Worm (Caenorhabditis elegans): ENCODE results near the gene srh-52.

DNA sequence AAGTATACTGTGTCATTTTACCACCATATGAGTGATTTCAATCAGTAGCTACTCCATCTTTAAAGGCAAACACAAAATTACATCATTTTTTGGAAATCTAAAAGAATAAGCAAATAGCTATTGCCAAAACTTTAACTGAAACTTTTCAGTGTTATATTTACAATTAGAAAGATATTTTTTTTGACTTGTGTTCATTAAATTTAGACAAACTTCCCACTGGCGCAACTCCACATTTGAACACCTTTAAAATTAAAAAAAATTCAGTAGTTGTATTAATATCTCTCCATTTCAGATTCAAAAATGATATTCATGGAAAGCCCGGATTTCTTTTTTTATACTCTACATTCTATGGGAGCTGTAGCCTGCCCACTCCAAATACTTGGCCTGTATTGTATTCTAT lies 37.7 kb upstream of the srh-52 start, which contains the start of gene srh-264:
- TF ChIP-seq cebp-1 (GFP tag; IDR thresholded peaks at IDR 0.05): no peak
- TF ChIP-seq cebp-1 (tag; optimal IDR thresholded peaks at IDR 0.05): no peak
- TF ChIP-seq F10E7.11 (tag; optimal IDR thresholded peaks at IDR 0.05): no peak
- no peak for TF ChIP-seq nhr-90 (tag; optimal IDR thresholded peaks at IDR 0.05)
- no peak for TF ChIP-seq unc-130 (GFP tag; optimal IDR thresholded peaks at IDR 0.05)
- no peak for TF ChIP-seq snpc-1.3 (tag; optimal IDR thresholded peaks at IDR 0.05; ENCODE audit: insufficient read depth)
- TF ChIP-seq him-1 (tag; optimal IDR thresholded peaks at IDR 0.05): no peak
- no peak for TF ChIP-seq dpff-1 (tag; optimal IDR thresholded peaks at IDR 0.05)
- TF ChIP-seq attf-5 (GFP tag; optimal IDR thresholded peaks at IDR 0.05): no peak
- no peak for TF ChIP-seq ama-1 (optimal IDR thresholded peaks at IDR 0.05)
- TF ChIP-seq ama-1 (GFP tag; optimal IDR thresholded peaks at IDR 0.05): no peak
- TF ChIP-seq lin-54 (GFP tag; optimal IDR thresholded peaks at IDR 0.05): no peak
- no peak for TF ChIP-seq hrde-1 (tag; optimal IDR thresholded peaks at IDR 0.05; ENCODE audit: borderline replicate concordance)
- no peak for TF ChIP-seq snpc-4 (GFP tag; optimal IDR thresholded peaks at IDR 0.05)
- no peak for TF ChIP-seq snpc-4 (tag; optimal IDR thresholded peaks at IDR 0.05)
- no peak for TF ChIP-seq K11D2.4 (GFP tag; IDR thresholded peaks at IDR 0.05)
- TF ChIP-seq egl-44 (GFP tag; IDR thresholded peaks at IDR 0.05): no peak

Measured in whole organism, young adult.